Fruit fly (Drosophila melanogaster) whole organism, prepupa: ENCODE data around the gene CG32075.
A peak's percentile ranks its signal among the peaks of the same experiment; 100 is the strongest.

Source experiments
- CG3919 ChIP-seq: fragments of 200-800 bp; sonication (Bioruptor generic); optimal IDR thresholded peaks from 3 replicates; lab custom pipeline; 2016; ENCODE audit warnings: missing biosample characterization, missing genetic modification characterization
- CG7368 ChIP-seq: fragments of 200-800 bp; sonication (Bioruptor generic); optimal IDR thresholded peaks from 3 replicates; lab custom pipeline; 2016; ENCODE audit warnings: missing biosample characterization, missing genetic modification characterization
- CG8119 ChIP-seq: fragments of 200-800 bp; sonication (Bioruptor generic); IDR thresholded peaks from 3 replicates; pipeline ENCODE4 v1.3.6; 2022; ENCODE audit warnings: missing biosample characterization, missing genetic modification characterization
- CG9139 ChIP-seq: fragments of 200-800 bp; sonication (Bioruptor generic); optimal IDR thresholded peaks from 3 replicates; lab custom pipeline; 2017; ENCODE audit warnings: missing biosample characterization, mild to moderate bottlenecking, missing genetic modification characterization
- Ets96B ChIP-seq: fragments of 200-800 bp; optimal IDR thresholded peaks from 2 replicates; lab custom pipeline; 2019; ENCODE audit warnings: missing biosample characterization, mild to moderate bottlenecking, missing genetic modification characterization, moderate library complexity
- Sox14 ChIP-seq: fragments of 200-800 bp; sonication (Bioruptor generic); optimal IDR thresholded peaks from 3 replicates; lab custom pipeline; 2016; ENCODE audit warnings: missing biosample characterization, missing genetic modification characterization
- pdm3 ChIP-seq: fragments of 200-800 bp; sonication (Bioruptor generic); optimal IDR thresholded peaks from 3 replicates; lab custom pipeline; 2016; ENCODE audit warnings: missing biosample characterization, missing genetic modification characterization
- ss ChIP-seq, 2 experiments: fragments of 200-800 bp; sonication (Bioruptor generic); optimal IDR thresholded peaks; 2 replicates in 1 of 2; 3 replicates in 1 of 2; lab custom pipeline; 2017 to 2018; ENCODE audit warnings: mild to moderate bottlenecking in 2 of 2, missing biosample characterization in 2 of 2, missing genetic modification characterization in 2 of 2, moderate library complexity in 1 of 2
- svp ChIP-seq: fragments of 200-800 bp; sonication (Bioruptor generic); peaks from one replicate; lab custom pipeline; 2016; ENCODE audit warnings: missing biosample characterization, missing genetic modification characterization

dm6 chr3L:11094279-11094678, 29.5 kb upstream of the CG32075 start:
- TF ChIP-seq CG9139 (no peak), CG3919 (no peak), pdm3 (GFP tag; lab: Kevin White, UChicago) (no peak), CG7368 (GFP tag; lab: Kevin White, UChicago) (no peak), ss (GFP tag; optimal IDR thresholded peaks at IDR 0.05; lab: Kevin White, UChicago) (no peak), Sox14 (GFP tag; lab: Kevin White, UChicago) (no peak), svp (GFP tag; lab: Kevin White, UChicago) (peak; percentile 9), CG8119 (GFP tag; lab: Robert Waterston, UW) (no peak), Ets96B (tag; lab: Kevin White, UChicago) (no peak)
